Fruit fly (Drosophila melanogaster): ENCODE measurements around the gene Cpr78Ca.

Gene Cpr78Ca

dm6 chr3L:21251381-21251780 lies 41.2 kb downstream of the Cpr78Ca start:
- TF ChIP-seq CG1620 (GFP tag; optimal IDR thresholded peaks at IDR 0.05) (no peak), CG33017 (tag; optimal IDR thresholded peaks at IDR 0.05) (no peak), Mnt (GFP tag; optimal IDR thresholded peaks at IDR 0.05) (no peak), ovo (GFP tag; optimal IDR thresholded peaks at IDR 0.05) (no peak), Hr96 (GFP tag; optimal IDR thresholded peaks at IDR 0.05) (no peak), pad (GFP tag; optimal IDR thresholded peaks at IDR 0.05) (no peak), CG7045 (GFP tag; optimal IDR thresholded peaks at IDR 0.05) (no peak), cic (GFP tag; optimal IDR thresholded peaks at IDR 0.05) (no peak), kay (GFP tag; ENCODE audit: borderline replicate concordance) (no peak), tj (GFP tag; optimal IDR thresholded peaks at IDR 0.05) (no peak), cnc (optimal IDR thresholded peaks at IDR 0.05) (no peak), CG5204 (GFP tag; optimal IDR thresholded peaks at IDR 0.05) (no peak), Clk (GFP tag; optimal IDR thresholded peaks at IDR 0.05) (no peak), CG12768 (GFP tag; optimal IDR thresholded peaks at IDR 0.05) (no peak), Crg-1 (GFP tag; optimal IDR thresholded peaks at IDR 0.05) (no peak), toe (GFP tag; optimal IDR thresholded peaks at IDR 0.05) (no peak), bab1 (GFP tag; optimal IDR thresholded peaks at IDR 0.05) (no peak)

dm6 chr3L:21243417-21243816 lies 49.2 kb downstream of the Cpr78Ca start:
- TF ChIP-seq toe (GFP tag; optimal IDR thresholded peaks at IDR 0.05): no peak
- no peak for TF ChIP-seq CG1620 (GFP tag; optimal IDR thresholded peaks at IDR 0.05)
- TF ChIP-seq CG7045 (GFP tag; optimal IDR thresholded peaks at IDR 0.05): no peak
- TF ChIP-seq CG7101 (tag; optimal IDR thresholded peaks at IDR 0.05): no peak

dm6 chr3L:21242958-21243357 lies 49.6 kb downstream of the Cpr78Ca start:
- no peak for TF ChIP-seq bab1 (GFP tag; optimal IDR thresholded peaks at IDR 0.05)
- no peak for TF ChIP-seq CG5204 (GFP tag; optimal IDR thresholded peaks at IDR 0.05)
- TF ChIP-seq CG7101 (tag; optimal IDR thresholded peaks at IDR 0.05): no peak
- TF ChIP-seq CG12768 (GFP tag; optimal IDR thresholded peaks at IDR 0.05): no peak
- TF ChIP-seq kay (GFP tag; ENCODE audit: borderline replicate concordance): no peak
- no peak for TF ChIP-seq CG7045 (GFP tag; optimal IDR thresholded peaks at IDR 0.05)
